Fruit fly (Drosophila melanogaster) whole organism, embryonic: ENCODE data around the gene Pebp1.

Experiments
- ATbp ChIP-seq: fragments of 200-800 bp; sonication (Bioruptor generic); optimal IDR thresholded peaks from 2 replicates; lab custom pipeline; 2017; ENCODE audit warnings: missing biosample characterization, mild to moderate bottlenecking, missing genetic modification characterization, missing genetic modification reagents
- CG10366 ChIP-seq: fragments of 200-800 bp; sonication (Bioruptor generic); IDR thresholded peaks from 2 replicates; pipeline ENCODE4 v1.3.6; 2022; ENCODE audit warnings: missing biosample characterization, missing genetic modification characterization
- CG10565 ChIP-seq: fragments of 200-800 bp; sonication (Bioruptor generic); optimal IDR thresholded peaks from 3 replicates; lab custom pipeline; 2016; ENCODE audit warnings: missing biosample characterization, mild to moderate bottlenecking, missing genetic modification characterization
- CG11696 ChIP-seq: fragments of 200-800 bp; sonication (Bioruptor generic); IDR thresholded peaks from 2 replicates; pipeline ENCODE4 v1.3.6; 2022; ENCODE audit warnings: missing biosample characterization, missing genetic modification characterization
- CG12155 ChIP-seq: fragments of 200-800 bp; sonication (Bioruptor generic); optimal IDR thresholded peaks from 3 replicates; lab custom pipeline; 2016; ENCODE audit warnings: missing biosample characterization, missing genetic modification characterization
- CG12391 ChIP-seq: fragments of 200-800 bp; sonication (Bioruptor generic); optimal IDR thresholded peaks from 3 replicates; lab custom pipeline; 2018; ENCODE audit warnings: missing biosample characterization, mild to moderate bottlenecking, missing genetic modification characterization, moderate library complexity
- CG14050 ChIP-seq: fragments of 200-800 bp; sonication (Bioruptor generic); IDR thresholded peaks from 3 replicates; pipeline ENCODE4 v1.3.6; 2022; ENCODE audit warnings: missing biosample characterization, missing genetic modification characterization
- CG15479 ChIP-seq: fragments of 200-800 bp; sonication (Bioruptor generic); optimal IDR thresholded peaks from 3 replicates; lab custom pipeline; 2019; ENCODE audit warnings: missing biosample characterization, mild to moderate bottlenecking, missing genetic modification characterization, moderate library complexity
- CG16863 ChIP-seq: fragments of 200-800 bp; sonication (Bioruptor generic); optimal IDR thresholded peaks from 3 replicates; lab custom pipeline; 2016; ENCODE audit warnings: missing biosample characterization, missing genetic modification characterization
- CG17829 ChIP-seq: fragments of 200-800 bp; optimal IDR thresholded peaks from 2 replicates; lab custom pipeline; 2019; ENCODE audit warnings: missing biosample characterization, mild to moderate bottlenecking, missing genetic modification characterization, moderate library complexity
- CG1832 ChIP-seq: fragments of 200-800 bp; sonication (Bioruptor generic); optimal IDR thresholded peaks from 2 replicates; lab custom pipeline; 2017; ENCODE audit warnings: missing biosample characterization, mild to moderate bottlenecking, missing genetic modification characterization, inconsistent platforms
- CG2116 ChIP-seq: fragments of 200-800 bp; sonication (Bioruptor generic); optimal IDR thresholded peaks from 3 replicates; lab custom pipeline; 2018; ENCODE audit warnings: missing biosample characterization, mild to moderate bottlenecking, missing genetic modification characterization
- CG2129 ChIP-seq: fragments of 200-800 bp; sonication (Bioruptor generic); IDR thresholded peaks from 2 replicates; pipeline ENCODE4 v1.3.6; 2022; ENCODE audit warnings: missing biosample characterization, missing genetic modification characterization; ENCODE audit not compliant: partially characterized antibody
- CG33557 ChIP-seq: fragments of 200-800 bp; sonication (Bioruptor generic); optimal IDR thresholded peaks from 2 replicates; lab custom pipeline; 2019; ENCODE audit warnings: missing biosample characterization, mild to moderate bottlenecking, missing genetic modification characterization, moderate library complexity
- CG3726 ChIP-seq: fragments of 200-800 bp; sonication (Bioruptor generic); IDR thresholded peaks from 3 replicates; pipeline ENCODE4, ENCODE4 v1.3.6; 2022; ENCODE audit warnings: missing biosample characterization, missing genetic modification characterization
- CG42726 ChIP-seq: fragments of 200-800 bp; sonication (Bioruptor generic); IDR thresholded peaks from 2 replicates; pipeline ENCODE4 v1.3.6; 2022; ENCODE audit warnings: missing biosample characterization, missing genetic modification characterization; ENCODE audit not compliant: partially characterized antibody
- CG7745 ChIP-seq: fragments of 200-800 bp; sonication (Bioruptor generic); optimal IDR thresholded peaks from 2 replicates; lab custom pipeline; 2018; ENCODE audit warnings: missing biosample characterization, mild to moderate bottlenecking, missing genetic modification characterization, moderate library complexity
- CG7839 ChIP-seq: fragments of 200-800 bp; sonication (Bioruptor generic); optimal IDR thresholded peaks from 3 replicates; lab custom pipeline; 2018; ENCODE audit warnings: missing biosample characterization, mild to moderate bottlenecking, missing genetic modification characterization, moderate library complexity
- Doc3 ChIP-seq: fragments of 200-800 bp; sonication (Bioruptor generic); IDR thresholded peaks from 3 replicates; pipeline ENCODE4 v1.3.6; 2022; ENCODE audit warnings: missing biosample characterization, missing genetic modification characterization; ENCODE audit not compliant: partially characterized antibody
- Ets65A ChIP-seq: fragments of 200-800 bp; sonication (Bioruptor generic); peaks from one replicate; lab custom pipeline; 2016; ENCODE audit warnings: missing biosample characterization, missing genetic modification characterization
- Fer3 ChIP-seq: fragments of 200-800 bp; sonication (Bioruptor generic); optimal IDR thresholded peaks from 2 replicates; lab custom pipeline; 2018; ENCODE audit warnings: missing biosample characterization, mild to moderate bottlenecking, missing genetic modification characterization, moderate library complexity
- HLH4C ChIP-seq: fragments of 200-800 bp; sonication (Bioruptor generic); IDR thresholded peaks from 3 replicates; pipeline ENCODE4 v1.3.6; 2022; ENCODE audit warnings: missing biosample characterization, missing genetic modification characterization; ENCODE audit not compliant: partially characterized antibody
- HLH54F ChIP-seq: fragments of 200-800 bp; sonication (Bioruptor generic); optimal IDR thresholded peaks from 3 replicates; lab custom pipeline; 2016; ENCODE audit warnings: missing biosample characterization, missing genetic modification characterization
- Lpt ChIP-seq: fragments of >200 bp; optimal IDR thresholded peaks from 2 replicates; lab custom pipeline; 2018; ENCODE audit warnings: missing biosample characterization, missing genetic modification characterization
- NfI ChIP-seq: fragments of 200-800 bp; sonication (Bioruptor generic); optimal IDR thresholded peaks from 3 replicates; lab custom pipeline; 2018; ENCODE audit warnings: missing biosample characterization, mild to moderate bottlenecking, missing genetic modification characterization, moderate library complexity
- Oaz ChIP-seq: fragments of 200-800 bp; sonication (Bioruptor generic); IDR thresholded peaks from 2 replicates; pipeline ENCODE4 v1.3.6; 2022; ENCODE audit warnings: missing biosample characterization, missing genetic modification characterization
- Optix ChIP-seq: fragments of 200-800 bp; sonication (Bioruptor generic); IDR thresholded peaks from 3 replicates; pipeline ENCODE4 v1.3.6; 2022; ENCODE audit warnings: missing biosample characterization, missing genetic modification characterization
- YL-1 ChIP-seq: fragments of 200-800 bp; sonication (Bioruptor generic); optimal IDR thresholded peaks from 3 replicates; lab custom pipeline; 2017; ENCODE audit warnings: missing biosample characterization, mild to moderate bottlenecking, missing genetic modification characterization
- al ChIP-seq: fragments of 200-800 bp; sonication (Bioruptor generic); IDR thresholded peaks from 2 replicates; pipeline ENCODE4 v1.3.6; 2022; ENCODE audit warnings: missing biosample characterization, missing genetic modification characterization
- amos ChIP-seq: fragments of 200-800 bp; sonication (Bioruptor generic); IDR thresholded peaks from 2 replicates; pipeline ENCODE4 v1.3.6; 2022; ENCODE audit warnings: missing biosample characterization, missing genetic modification characterization; ENCODE audit not compliant: partially characterized antibody
- ap ChIP-seq: fragments of 200-800 bp; sonication (Bioruptor generic); IDR thresholded peaks from 2 replicates; pipeline ENCODE4 v1.3.6; 2022; ENCODE audit warnings: missing biosample characterization, missing genetic modification characterization
- chif ChIP-seq, 2 experiments: fragments of 200-800 bp; sonication (Bioruptor generic); optimal IDR thresholded peaks; 3 replicates each; lab custom pipeline; 2016; ENCODE audit warnings: missing biosample characterization in 2 of 2, missing genetic modification characterization in 2 of 2
- crol ChIP-seq: fragments of 200-800 bp; sonication (Bioruptor generic); IDR thresholded peaks from 2 replicates; pipeline ENCODE4 v1.3.6; 2022; ENCODE audit warnings: missing biosample characterization, missing genetic modification characterization
- crp ChIP-seq, 2 experiments: fragments of 200-800 bp; sonication (Bioruptor generic); optimal IDR thresholded peaks; 2 replicates in 1 of 2; 3 replicates in 1 of 2; lab custom pipeline; 2017; ENCODE audit warnings: missing biosample characterization in 2 of 2, missing genetic modification characterization in 2 of 2, mild to moderate bottlenecking in 1 of 2, moderate library complexity in 1 of 2
- cwo ChIP-seq: fragments of 200-800 bp; sonication (Bioruptor generic); optimal IDR thresholded peaks from 3 replicates; lab custom pipeline; 2017; ENCODE audit warnings: missing biosample characterization, missing genetic modification characterization, mild to moderate bottlenecking, moderate library complexity, missing genetic modification reagents
- en ChIP-seq: fragments of 200-800 bp; sonication (Bioruptor generic); optimal IDR thresholded peaks from 2 replicates; lab custom pipeline; 2016; ENCODE audit warnings: missing biosample characterization, missing genetic modification characterization
- fd3F ChIP-seq: fragments of 200-800 bp; sonication (Bioruptor generic); optimal IDR thresholded peaks from 2 replicates; lab custom pipeline; 2018; ENCODE audit warnings: missing biosample characterization, mild to moderate bottlenecking, missing genetic modification characterization, moderate library complexity
- ind ChIP-seq: fragments of 200-800 bp; sonication (Bioruptor generic); optimal IDR thresholded peaks from 3 replicates; lab custom pipeline; 2016; ENCODE audit warnings: missing biosample characterization, missing genetic modification characterization
- jumu ChIP-seq: fragments of 200-800 bp; sonication (Bioruptor generic); optimal IDR thresholded peaks from 3 replicates; lab custom pipeline; 2016; ENCODE audit warnings: missing biosample characterization, missing genetic modification characterization
- lab ChIP-seq: fragments of 200-800 bp; sonication (Bioruptor generic); optimal IDR thresholded peaks from 3 replicates; lab custom pipeline; 2017; ENCODE audit warnings: missing biosample characterization, missing genetic modification characterization, mild to moderate bottlenecking, moderate library complexity, missing genetic modification reagents
- nau ChIP-seq: fragments of 200-800 bp; sonication (Bioruptor generic); optimal IDR thresholded peaks from 3 replicates; lab custom pipeline; 2017; ENCODE audit warnings: missing biosample characterization, mild to moderate bottlenecking, missing genetic modification characterization, missing genetic modification reagents
- onecut ChIP-seq: fragments of 200-800 bp; sonication (Bioruptor generic); IDR thresholded peaks from 2 replicates; pipeline ENCODE4 v1.3.6; 2022; ENCODE audit warnings: missing biosample characterization, missing genetic modification characterization
- row ChIP-seq: fragments of 200-800 bp; sonication (Bioruptor generic); IDR thresholded peaks from 3 replicates; pipeline ENCODE4 v1.3.6; 2022; ENCODE audit warnings: missing biosample characterization, missing genetic modification characterization
- slp2 ChIP-seq: fragments of 200-800 bp; sonication (Bioruptor generic); optimal IDR thresholded peaks from 2 replicates; lab custom pipeline; 2016; ENCODE audit warnings: missing biosample characterization, missing genetic modification characterization
- ssp ChIP-seq: fragments of 200-800 bp; sonication (Bioruptor generic); IDR thresholded peaks from 2 replicates; pipeline ENCODE4 v1.3.6; 2022; ENCODE audit warnings: missing biosample characterization, missing genetic modification characterization
- unc-4 ChIP-seq: fragments of 200-800 bp; sonication (Bioruptor generic); IDR thresholded peaks from 2 replicates; pipeline ENCODE4 v1.3.6; 2022; ENCODE audit warnings: missing biosample characterization, missing genetic modification characterization; ENCODE audit not compliant: partially characterized antibody
- usp ChIP-seq: fragments of >200 bp; optimal IDR thresholded peaks from 2 replicates; lab custom pipeline; 2017; ENCODE audit warnings: missing biosample characterization, missing genetic modification characterization
- vnd ChIP-seq: fragments of 200-800 bp; sonication (Bioruptor generic); IDR thresholded peaks from 3 replicates; pipeline ENCODE4 v1.3.6; 2022; ENCODE audit warnings: missing biosample characterization, missing genetic modification characterization; ENCODE audit not compliant: partially characterized antibody
- yki ChIP-seq: fragments of >200 bp; optimal IDR thresholded peaks from 3 replicates; lab custom pipeline; 2018

Pebp1 gene

dm6 chr3R:22491088-22491879 is 25.4 kb downstream of the Pebp1 start, which contains the start of the genes CCT1 and tHMG1 (continued):
- TF ChIP-seq CG14050 (no peak), CG12391 (tag; lab: Kevin White, UChicago) (peak; percentile 28), jumu (no peak), CG11696 (GFP tag; lab: Robert Waterston, UW) (no peak), row (GFP tag; lab: Robert Waterston, UW) (peak; percentile 53; the same call in 2 of the 3 replicates), CG1832 (no peak), CG15479 (GFP tag; lab: Kevin White, UChicago) (no peak), CG2129 (GFP tag; lab: Robert Waterston, UW) (peak; percentile 98), ind (GFP tag; lab: Kevin White, UChicago) (no peak), cwo (GFP tag; lab: Kevin White, UChicago) (no peak), fd3F (no peak), CG3726 (no peak), CG16863 (no peak), yki (lab: Kevin White, UChicago) (no peak), al (no peak), HLH4C (peak; percentile 95), Oaz (GFP tag; lab: Robert Waterston, UW) (no peak), CG10366 (GFP tag; lab: Robert Waterston, UW) (no peak), unc-4 (GFP tag; lab: Robert Waterston, UW) (peak; percentile 95), NfI (GFP tag; lab: Kevin White, UChicago) (no peak), chif (GFP tag; optimal IDR thresholded peaks at IDR 0.05; lab: Kevin White, UChicago) (no peak), ATbp (GFP tag; lab: Kevin White, UChicago) (no peak), HLH54F (GFP tag; lab: Kevin White, UChicago) (no peak), nau (GFP tag; lab: Kevin White, UChicago) (no peak), CG10565 (GFP tag; lab: Kevin White, UChicago) (no peak), CG7839 (tag; lab: Kevin White, UChicago) (no peak), usp (GFP tag; lab: Kevin White, UChicago) (no peak), amos (GFP tag; lab: Robert Waterston, UW) (peak; percentile 87), CG42726 (GFP tag; lab: Robert Waterston, UW) (peak; percentile 67; the same call in 1 of the 2 replicates), en (GFP tag; lab: Kevin White, UChicago) (no peak), Ets65A (no peak), crp (GFP tag; optimal IDR thresholded peaks at IDR 0.05; lab: Kevin White, UChicago) (no peak), lab (GFP tag; lab: Kevin White, UChicago) (no peak), CG2116 (GFP tag; lab: Kevin White, UChicago) (peak; percentile 91), Optix (GFP tag; lab: Robert Waterston, UW) (no peak), YL-1 (peak; percentile 69), Lpt (GFP tag; lab: Kevin White, UChicago) (no peak), Doc3 (GFP tag; lab: Robert Waterston, UW) (peak; percentile 98), CG17829 (tag; lab: Kevin White, UChicago) (peak; percentile 30), slp2 (GFP tag; lab: Kevin White, UChicago) (no peak), CG12155 (GFP tag; lab: Kevin White, UChicago) (no peak), onecut (no peak), ap (no peak), crol (no peak), Fer3 (tag; lab: Kevin White, UChicago) (no peak), vnd (GFP tag; lab: Robert Waterston, UW) (peak; percentile 97), CG33557 (GFP tag; lab: Kevin White, UChicago) (no peak), CG7745 (tag; lab: Kevin White, UChicago) (no peak), ssp (GFP tag; lab: Robert Waterston, UW) (no peak)
